Worm (Caenorhabditis elegans): ENCODE measurements around the gene K04F1.8.
"Not testable (repeated sequence)": the region's sequence is repeated elsewhere in the genome, so short reads cannot be mapped to it uniquely, and the experiment has no call there.

- TF ChIP-seq snpc-3.4 (tag; optimal IDR thresholded peaks at IDR 0.05); egl-18 (GFP tag; IDR thresholded peaks at IDR 0.05); ama-1 (optimal IDR thresholded peaks at IDR 0.05); ama-1 (GFP tag; optimal IDR thresholded peaks at IDR 0.05); C06A6.2 (GFP tag; conservative IDR thresholded peaks at IDR 0.05); ets-4 (GFP tag; optimal IDR thresholded peaks at IDR 0.05); Y56A3A.18 (GFP tag; IDR thresholded peaks at IDR 0.05): not testable (repeated sequence)
Observed at ce11 chrV:1693876-1694275, 26.9 kb downstream of the K04F1.8 start, which contains the start of gene Y46H3C.7.
